Worm (Caenorhabditis elegans): ENCODE measurements around the gene F23F12.3.

The F23F12.3 gene

ce11 chrIII:6500032-6500564 lies at the start of gene F23F12.3:
Gene F23F12.3 (plus strand): TSS chrIII:6500514.
- no peak for TF ChIP-seq mel-28 (tag; optimal IDR thresholded peaks at IDR 0.05; ENCODE audit: borderline replicate concordance)
- no peak for TF ChIP-seq somi-1 (GFP tag; optimal IDR thresholded peaks at IDR 0.05)
- TF ChIP-seq atf-7 (tag; optimal IDR thresholded peaks at IDR 0.05), result no peak
- no peak for TF ChIP-seq T07F8.4 (tag; optimal IDR thresholded peaks at IDR 0.05)
- no peak for TF ChIP-seq ceh-27 (GFP tag; optimal IDR thresholded peaks at IDR 0.05)
- TF ChIP-seq attf-5 (GFP tag; optimal IDR thresholded peaks at IDR 0.05), result no peak

- TF ChIP-seq tbx-9 (tag; optimal IDR thresholded peaks at IDR 0.05; ENCODE audit: borderline replicate concordance), result no peak
These were observed 49.7 kb upstream of the F23F12.3 start, which contains the start of gene T26A5.6 for ce11 chrIII:6450596-6450995. Gene T26A5.6 (minus strand): TSS chrIII:6450696.

ce11 chrIII:6452278-6452677 lies 48.0 kb upstream of the F23F12.3 start, which contains the start of gene set-1:
Gene set-1 (minus strand): TSS chrIII:6452378.
- TF ChIP-seq tlf-1 (GFP tag; optimal IDR thresholded peaks at IDR 0.05), result no peak
- no peak for TF ChIP-seq atf-7 (tag; optimal IDR thresholded peaks at IDR 0.05)
- TF ChIP-seq T07F8.4 (tag; optimal IDR thresholded peaks at IDR 0.05), result no peak
- TF ChIP-seq ccch-3 (GFP tag; optimal IDR thresholded peaks at IDR 0.05), result no peak
- TF ChIP-seq nfya-2 (GFP tag; IDR thresholded peaks at IDR 0.05), result no peak
- TF ChIP-seq mel-28 (tag; optimal IDR thresholded peaks at IDR 0.05; ENCODE audit: borderline replicate concordance), result no peak
- TF ChIP-seq attf-5 (GFP tag; optimal IDR thresholded peaks at IDR 0.05), result no peak

ce11 chrIII:6452683-6453082 lies 47.6 kb upstream of the F23F12.3 start:
- TF ChIP-seq lin-40 (tag; optimal IDR thresholded peaks at IDR 0.05), result no peak
- TF ChIP-seq mcd-1 (GFP tag; IDR thresholded peaks at IDR 0.05), result peak; percentile 33; the same call in 1 of the 2 replicates
- TF ChIP-seq lin-54 (GFP tag; optimal IDR thresholded peaks at IDR 0.05), result peak; percentile 22
- 0 out of 2 replicates have a peak, but pooled peaks have one; percentile 34 for TF ChIP-seq madf-6 (GFP tag; IDR thresholded peaks at IDR 0.05)
- no peak for TF ChIP-seq atf-7 (tag; optimal IDR thresholded peaks at IDR 0.05)
- no peak for TF ChIP-seq ztf-22 (GFP tag; optimal IDR thresholded peaks at IDR 0.05)
- TF ChIP-seq egl-18 (GFP tag; IDR thresholded peaks at IDR 0.05), result no peak

ce11 chrIII:6453665-6454064 lies 46.6 kb upstream of the F23F12.3 start:
- TF ChIP-seq Y56A3A.18 (GFP tag; IDR thresholded peaks at IDR 0.05), result no peak
- TF ChIP-seq nhr-80 (tag; optimal IDR thresholded peaks at IDR 0.05), result peak; percentile 82
- no peak for TF ChIP-seq ceh-58 (GFP tag; IDR thresholded peaks at IDR 0.05)
- TF ChIP-seq ekl-4 (GFP tag; IDR thresholded peaks at IDR 0.05), result no peak
- peak; percentile 73 for TF ChIP-seq snpc-3.4 (tag; optimal IDR thresholded peaks at IDR 0.05)
- TF ChIP-seq F37B4.10 (GFP tag; IDR thresholded peaks at IDR 0.05), result no peak
- peak; percentile 63 for TF ChIP-seq ceh-27 (GFP tag; optimal IDR thresholded peaks at IDR 0.05)
- no peak for TF ChIP-seq F55B11.4 (tag; optimal IDR thresholded peaks at IDR 0.05; ENCODE audit: borderline replicate concordance, insufficient read depth)
- no peak for TF ChIP-seq Y79H2A.3 (GFP tag; conservative IDR thresholded peaks at IDR 0.05)
- TF ChIP-seq rpc-1 (optimal IDR thresholded peaks at IDR 0.05), result no peak
- no peak for TF ChIP-seq rpc-1 (tag; optimal IDR thresholded peaks at IDR 0.05)
- no peak for TF ChIP-seq dpff-1 (tag; optimal IDR thresholded peaks at IDR 0.05)
- no peak for TF ChIP-seq let-607 (tag; optimal IDR thresholded peaks at IDR 0.05)
- peak; percentile 85 for TF ChIP-seq rcor-1 (GFP tag; IDR thresholded peaks at IDR 0.05)
- TF ChIP-seq chd-7 (tag; optimal IDR thresholded peaks at IDR 0.05), result no peak
- peak; percentile 70 for TF ChIP-seq lin-54 (GFP tag; optimal IDR thresholded peaks at IDR 0.05)
- no peak for TF ChIP-seq ccch-3 (GFP tag; optimal IDR thresholded peaks at IDR 0.05)
- TF ChIP-seq ztf-6 (GFP tag; IDR thresholded peaks at IDR 0.05), result no peak
- TF ChIP-seq hsf-1 (GFP tag; IDR thresholded peaks at IDR 0.05), result no peak
- no peak for TF ChIP-seq B0035.1 (tag; optimal IDR thresholded peaks at IDR 0.05)
- no peak for TF ChIP-seq nfya-1 (tag; optimal IDR thresholded peaks at IDR 0.05; ENCODE audit: borderline replicate concordance, insufficient read depth)
- TF ChIP-seq F57C9.4 (tag; optimal IDR thresholded peaks at IDR 0.05), result no peak
- TF ChIP-seq bed-2 (GFP tag; IDR thresholded peaks at IDR 0.05), result no peak
- TF ChIP-seq rec-8 (tag; optimal IDR thresholded peaks at IDR 0.05), result no peak
- TF ChIP-seq die-1 (tag; optimal IDR thresholded peaks at IDR 0.05), result peak; percentile 53
- TF ChIP-seq attf-3 (GFP tag; conservative IDR thresholded peaks at IDR 0.05), result 0 out of 2 replicates have a peak, but pooled peaks have one; percentile 26
- TF ChIP-seq T07F8.4 (tag; optimal IDR thresholded peaks at IDR 0.05), result no peak
- TF ChIP-seq fkh-3 (tag; optimal IDR thresholded peaks at IDR 0.05), result no peak
